Worm (Caenorhabditis elegans) whole organism, L1 larva: ENCODE data around the gene ceh-28.
A peak's percentile ranks its signal among the peaks of the same experiment; 100 is the strongest.

Source experiments
- C04F5.9 ChIP-seq: sonication (generic microtip); optimal IDR thresholded peaks from 2 replicates; lab custom pipeline; 2016; ENCODE audit warnings: missing genetic modification characterization, missing compliant biosample characterization
- C16A3.4 ChIP-seq: fragments of 150-350 bp; optimal IDR thresholded peaks from 2 replicates; lab custom pipeline; 2014; ENCODE audit warnings: missing biosample characterization, missing genetic modification characterization
- C34B4.2 ChIP-seq: sonication (generic microtip); optimal IDR thresholded peaks from 2 replicates; lab custom pipeline; 2017; ENCODE audit warnings: mild to moderate bottlenecking, missing genetic modification characterization, missing compliant biosample characterization
- F16B12.6 ChIP-seq: fragments of 150-350 bp; optimal IDR thresholded peaks from 2 replicates; lab custom pipeline; 2014; ENCODE audit warnings: missing biosample characterization, missing genetic modification characterization
- ama-1 ChIP-seq: fragments of 150-350 bp; optimal IDR thresholded peaks from 2 replicates; lab custom pipeline; 2014
- ceh-63 ChIP-seq: fragments of 200-800 bp; sonication (Bioruptor generic); optimal IDR thresholded peaks from 2 replicates; lab custom pipeline; 2018; ENCODE audit warnings: mild to moderate bottlenecking, missing genetic modification characterization, missing compliant biosample characterization
- ceh-8 ChIP-seq: fragments of 200-800 bp; sonication (Bioruptor generic); optimal IDR thresholded peaks from 2 replicates; lab custom pipeline; 2018; ENCODE audit warnings: mild to moderate bottlenecking, missing genetic modification characterization, moderate library complexity, missing compliant biosample characterization
- ceh-90 ChIP-seq: sonication (generic microtip); optimal IDR thresholded peaks from 2 replicates; lab custom pipeline; 2016; ENCODE audit warnings: missing genetic modification characterization, missing compliant biosample characterization
- efl-1 ChIP-seq, 4 experiments: fragments of 150-350 bp; optimal IDR thresholded peaks in 3 of 4; peaks in 1 of 4; 1 replicate in 1 of 4; 2 replicates in 3 of 4; lab custom pipeline; 2014; ENCODE audit warnings: missing biosample characterization in 2 of 4, missing genetic modification characterization in 2 of 4, missing genetic modification reagents in 2 of 4
- egl-13 ChIP-seq: sonication (generic microtip); optimal IDR thresholded peaks from 2 replicates; lab custom pipeline; 2016; ENCODE audit warnings: missing genotype, missing genetic modification reagents, missing genetic modification characterization, missing compliant biosample characterization
- egl-27 ChIP-seq, 2 experiments: fragments of 150-350 bp in 1 of 2; sonication (generic microtip); optimal IDR thresholded peaks; 3 replicates each; lab custom pipeline; 2017 to 2018; ENCODE audit warnings: missing biosample characterization in 2 of 2, missing genetic modification characterization in 2 of 2, missing genetic modification reagents in 2 of 2
- elt-2 ChIP-seq: sonication (generic microtip); optimal IDR thresholded peaks from 2 replicates; lab custom pipeline; 2016; ENCODE audit warnings: missing genetic modification characterization, mild to moderate bottlenecking, inconsistent platforms, missing compliant biosample characterization, missing genetic modification reagents
- fkh-8 ChIP-seq: sonication (generic microtip); optimal IDR thresholded peaks from 2 replicates; lab custom pipeline; 2016; ENCODE audit warnings: mild to moderate bottlenecking, missing genetic modification characterization, missing compliant biosample characterization
- fos-1 ChIP-seq: fragments of 150-350 bp; optimal IDR thresholded peaks from 2 replicates; lab custom pipeline; 2014; ENCODE audit warnings: missing biosample characterization, missing genetic modification characterization
- lin-13 ChIP-seq: fragments of 150-350 bp; optimal IDR thresholded peaks from 2 replicates; lab custom pipeline; 2014; ENCODE audit warnings: missing biosample characterization, missing genetic modification reagents, missing genetic modification characterization
- lin-39 ChIP-seq: fragments of 150-350 bp; optimal IDR thresholded peaks from 2 replicates; lab custom pipeline; 2014; ENCODE audit warnings: missing biosample characterization, missing genetic modification reagents, missing genetic modification characterization
- lir-3 ChIP-seq: sonication (generic microtip); optimal IDR thresholded peaks from 2 replicates; lab custom pipeline; 2016; ENCODE audit warnings: mild to moderate bottlenecking, missing genetic modification characterization, moderate library complexity, missing compliant biosample characterization; ENCODE audit not compliant: poor library complexity
- nhr-19 ChIP-seq: fragments of 200-800 bp; sonication (Bioruptor generic); conservative IDR thresholded peaks from 2 replicates; pipeline ENCODE4 v1.3.6; 2022; ENCODE audit warnings: missing genetic modification characterization, missing compliant biosample characterization
- nhr-237 ChIP-seq: fragments of 150-350 bp; optimal IDR thresholded peaks from 2 replicates; lab custom pipeline; 2014; ENCODE audit warnings: missing biosample characterization, missing genetic modification characterization
- nhr-76 ChIP-seq: sonication (generic microtip); optimal IDR thresholded peaks from 2 replicates; lab custom pipeline; 2017; ENCODE audit warnings: missing biosample characterization, missing genetic modification characterization
- nhr-77 ChIP-seq: fragments of 150-350 bp; optimal IDR thresholded peaks from 2 replicates; lab custom pipeline; 2014; ENCODE audit warnings: missing biosample characterization, missing genetic modification characterization
- nhr-85 ChIP-seq: sonication (generic microtip); peaks from one replicate; lab custom pipeline; 2016; ENCODE audit warnings: missing genetic modification characterization, inconsistent platforms, missing compliant biosample characterization
- pax-3 ChIP-seq: fragments of 200-800 bp; sonication (Bioruptor generic); optimal IDR thresholded peaks from 2 replicates; lab custom pipeline; 2018; ENCODE audit warnings: mild to moderate bottlenecking, missing genetic modification characterization, moderate library complexity, missing compliant biosample characterization
- rnt-1 ChIP-seq: sonication (generic microtip); optimal IDR thresholded peaks from 2 replicates; lab custom pipeline; 2016; ENCODE audit warnings: mild to moderate bottlenecking, missing genetic modification characterization, moderate library complexity, missing compliant biosample characterization
- skn-1 ChIP-seq: fragments of 150-350 bp; optimal IDR thresholded peaks from 2 replicates; lab custom pipeline; 2014; ENCODE audit warnings: missing biosample characterization, missing genetic modification characterization
- snpc-4 ChIP-seq: fragments of 150-350 bp; optimal IDR thresholded peaks from 2 replicates; lab custom pipeline; 2014; ENCODE audit warnings: missing biosample characterization, missing genetic modification characterization
- snu-23 ChIP-seq: sonication (generic microtip); optimal IDR thresholded peaks from 2 replicates; lab custom pipeline; 2016; ENCODE audit warnings: missing genetic modification characterization, missing compliant biosample characterization
- sox-4 ChIP-seq: sonication (generic microtip); optimal IDR thresholded peaks from 2 replicates; lab custom pipeline; 2016; ENCODE audit warnings: missing genetic modification characterization, missing compliant biosample characterization
- sptf-1 ChIP-seq: fragments of 150-350 bp; optimal IDR thresholded peaks from 2 replicates; lab custom pipeline; 2014; ENCODE audit warnings: missing biosample characterization, missing genetic modification characterization
- sup-37 ChIP-seq: fragments of 200-800 bp; sonication (Bioruptor generic); optimal IDR thresholded peaks from 2 replicates; lab custom pipeline; 2018; ENCODE audit warnings: mild to moderate bottlenecking, missing genetic modification characterization, missing compliant biosample characterization
- tbx-2 ChIP-seq: sonication (generic microtip); optimal IDR thresholded peaks from 2 replicates; lab custom pipeline; 2016; ENCODE audit warnings: missing genetic modification characterization, missing compliant biosample characterization
- unc-130 ChIP-seq: fragments of 150-350 bp; optimal IDR thresholded peaks from 2 replicates; lab custom pipeline; 2017; ENCODE audit warnings: missing biosample characterization, missing genetic modification characterization, inconsistent platforms
- unc-86 ChIP-seq: sonication (generic microtip); optimal IDR thresholded peaks from 2 replicates; lab custom pipeline; 2016; ENCODE audit warnings: missing genetic modification characterization, missing compliant biosample characterization
- unc-98 ChIP-seq: fragments of 200-800 bp; sonication (Bioruptor generic); IDR thresholded peaks from 2 replicates; pipeline ENCODE4 v1.3.6; 2022; ENCODE audit warnings: missing genetic modification characterization, missing compliant biosample characterization
- zip-4 ChIP-seq: fragments of 200-800 bp; sonication (Bioruptor generic); optimal IDR thresholded peaks from 2 replicates; lab custom pipeline; 2018; ENCODE audit warnings: mild to moderate bottlenecking, missing genetic modification characterization, moderate library complexity, missing compliant biosample characterization
- ztf-11 ChIP-seq, 2 experiments: sonication (generic microtip); optimal IDR thresholded peaks; 2 replicates each; lab custom pipeline; 2016 to 2017; ENCODE audit warnings: missing genetic modification characterization in 2 of 2, missing biosample characterization in 1 of 2, missing compliant biosample characterization in 1 of 2

The ceh-28 gene

DNA sequence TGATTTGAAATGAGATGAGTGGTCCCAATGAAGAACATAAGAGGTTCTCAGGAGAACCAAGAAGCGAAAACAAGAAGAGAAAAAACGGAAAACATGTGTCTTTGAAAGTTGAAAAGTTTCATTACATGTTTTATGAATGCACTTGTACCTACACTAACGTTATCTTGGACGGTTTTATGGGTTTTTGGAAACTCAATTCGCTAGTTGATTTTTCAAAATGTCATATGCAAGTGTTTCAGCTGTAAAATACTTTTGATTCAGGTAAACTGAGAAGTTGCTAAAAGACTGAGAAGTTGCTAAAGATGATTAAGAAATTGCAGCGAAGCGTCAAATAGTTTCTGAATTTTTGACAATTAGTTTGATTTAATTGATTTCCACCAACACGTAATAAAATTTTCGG is 3.4 kb upstream of the ceh-28 start, which contains the start of gene cpx-2:
Gene cpx-2 (minus strand): TSS at position 101 of the 400 bp plus-strand sequence.
- TF ChIP-seq skn-1 (tag; lab: Kevin White, UChicago) (no peak), snu-23 (GFP tag; lab: Kevin White, UChicago) (no peak), fos-1 (tag; lab: Kevin White, UChicago) (no peak), C34B4.2 (tag; lab: Kevin White, UChicago) (no peak), ceh-8 (GFP tag; lab: Kevin White, UChicago) (no peak), egl-27 (tag; optimal IDR thresholded peaks at IDR 0.05; lab: Kevin White, UChicago) (no peak)

DNA sequence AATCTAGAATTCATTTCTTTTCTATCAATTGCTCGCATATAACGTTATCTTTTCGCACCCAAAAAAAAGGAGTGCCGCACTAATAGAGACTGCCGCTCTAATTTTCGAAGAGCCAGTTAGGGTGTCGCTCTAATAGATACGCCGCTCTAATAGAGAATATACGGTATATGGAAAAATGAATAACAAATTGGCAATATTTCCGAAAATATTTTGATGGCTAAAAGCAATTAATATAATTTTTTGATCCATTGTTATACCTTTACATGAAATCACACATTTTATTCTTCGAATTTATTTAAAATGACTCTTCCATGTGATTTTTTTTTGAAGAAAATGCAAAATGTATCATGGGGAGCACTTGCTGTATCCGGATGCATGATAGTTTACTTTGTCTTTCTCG is 3.4 kb downstream of the ceh-28 start, which contains the start of gene K03A11.4:
Gene K03A11.4 (plus strand): TSS at position 301 of the 400 bp plus-strand sequence.
- TF ChIP-seq F16B12.6 (tag; lab: Kevin White, UChicago) (no peak), elt-2 (tag; lab: Kevin White, UChicago) (no peak), snpc-4 (no peak), nhr-76 (tag; lab: Kevin White, UChicago) (no peak), ceh-90 (no peak), rnt-1 (no peak), sup-37 (GFP tag; lab: Kevin White, UChicago) (no peak), C34B4.2 (tag; lab: Kevin White, UChicago) (no peak), C16A3.4 (tag; lab: Kevin White, UChicago) (no peak), lin-39 (tag; lab: Kevin White, UChicago) (no peak), tbx-2 (tag; lab: Kevin White, UChicago) (no peak), unc-130 (tag; lab: Kevin White, UChicago) (no peak)

DNA sequence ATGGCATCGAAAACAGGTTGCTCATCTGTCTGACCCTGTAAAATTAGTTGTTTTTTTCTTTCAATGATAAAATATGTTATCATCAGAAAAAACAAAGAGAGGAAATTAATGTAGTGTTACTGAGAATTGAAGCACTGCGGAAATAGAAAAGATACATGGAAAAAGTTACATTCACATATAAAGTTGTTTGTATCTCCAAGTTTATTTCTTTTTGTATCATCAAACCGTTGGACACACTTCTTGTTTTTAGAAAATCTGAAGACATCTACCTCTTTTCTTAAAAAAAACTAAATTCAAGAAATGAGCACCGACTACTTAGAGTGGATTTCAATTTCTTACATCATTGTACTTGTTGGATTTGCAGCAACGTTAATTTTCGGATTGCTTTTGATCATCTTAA is 7.9 kb downstream of the ceh-28 start, which contains the start of gene str-10:
Gene str-10 (plus strand): TSS at position 301 of the 400 bp plus-strand sequence.
- TF ChIP-seq efl-1 (optimal IDR thresholded peaks at IDR 0.05; lab: Kevin White, UChicago) (no peak), efl-1 (GFP tag; optimal IDR thresholded peaks at IDR 0.05 in 1 of 2; lab: Kevin White, UChicago) (peak in 1 of 2 experiments; percentile 5), sptf-1 (no peak)

DNA sequence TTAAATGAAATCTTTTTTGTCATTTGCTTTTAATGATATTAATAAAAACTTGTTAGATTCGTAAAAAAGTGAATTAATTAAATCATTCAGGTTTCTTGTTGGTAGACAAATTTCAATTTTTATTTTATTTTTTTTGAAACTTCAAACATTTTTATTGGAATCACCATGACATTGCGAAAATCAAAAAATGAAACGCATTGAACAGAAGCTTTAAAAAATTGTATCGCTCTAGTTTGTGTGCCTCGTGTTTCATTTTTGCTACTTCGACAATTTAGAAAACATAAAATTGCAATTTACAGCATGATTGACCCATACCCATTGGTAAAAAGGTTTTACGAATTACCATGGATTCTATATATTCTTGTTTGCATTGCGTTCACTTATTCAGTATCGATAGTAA is 9.8 kb downstream of the ceh-28 start, which contains the start of gene R03G8.1:
Gene R03G8.1 (plus strand): TSS at position 301 of the 400 bp plus-strand sequence.
- TF ChIP-seq sox-4 = no peak
- no peak for TF ChIP-seq unc-130 (tag; lab: Kevin White, UChicago)
- no peak for TF ChIP-seq ceh-63 (GFP tag; lab: Kevin White, UChicago)
- TF ChIP-seq nhr-85 (tag; lab: Kevin White, UChicago) = no peak
- TF ChIP-seq snpc-4 = no peak
- no peak for TF ChIP-seq ama-1 (lab: Kevin White, UChicago)
- no peak for TF ChIP-seq ztf-11 (tag; optimal IDR thresholded peaks at IDR 0.05; lab: Kevin White, UChicago)
- no peak for TF ChIP-seq lir-3 (tag; lab: Kevin White, UChicago)
- no peak for TF ChIP-seq unc-98 (GFP tag; lab: Robert Waterston, UW)
- no peak for TF ChIP-seq nhr-76 (tag; lab: Kevin White, UChicago)
- TF ChIP-seq zip-4 = no peak
- TF ChIP-seq unc-86 (tag; lab: Kevin White, UChicago) = no peak
- TF ChIP-seq nhr-237 (tag; lab: Kevin White, UChicago) = no peak
- TF ChIP-seq lin-13 (GFP tag; lab: Kevin White, UChicago) = no peak
- TF ChIP-seq fkh-8 = no peak
- TF ChIP-seq pax-3 (tag; lab: Kevin White, UChicago) = no peak
- TF ChIP-seq nhr-19 (GFP tag; lab: Robert Waterston, UW) = no peak
- TF ChIP-seq C04F5.9 (tag; lab: Kevin White, UChicago) = no peak
- no peak for TF ChIP-seq nhr-77 (tag; lab: Kevin White, UChicago)
- TF ChIP-seq egl-13 (tag; lab: Kevin White, UChicago) = no peak
